Worm (Caenorhabditis elegans) whole organism, L3 larva: Measurements from ENCODE around the gene T28H10.2.

Experiments
- mdl-1 ChIP-seq: fragments of 150-350 bp; optimal IDR thresholded peaks from 2 replicates; lab custom pipeline; 2014; ENCODE audit warnings: missing biosample characterization, missing genetic modification characterization
- nhr-12 ChIP-seq: fragments of 150-350 bp; optimal IDR thresholded peaks from 2 replicates; lab custom pipeline; 2014; ENCODE audit warnings: missing biosample characterization, missing genetic modification characterization
- nhr-28 ChIP-seq: fragments of 150-350 bp; optimal IDR thresholded peaks from 2 replicates; lab custom pipeline; 2014; ENCODE audit warnings: missing biosample characterization, missing genetic modification characterization
- unc-62 ChIP-seq: fragments of 150-350 bp; sonication (generic microtip); optimal IDR thresholded peaks from 4 replicates; lab custom pipeline; 2014; ENCODE audit warnings: missing biosample characterization, missing genetic modification reagents, missing genetic modification characterization
- ztf-11 ChIP-seq: fragments of 150-350 bp; optimal IDR thresholded peaks from 2 replicates; lab custom pipeline; 2014; ENCODE audit warnings: missing biosample characterization, missing genetic modification characterization

- TF ChIP-seq mdl-1 (no peak), ztf-11 (tag; lab: Kevin White, UChicago) (no peak), unc-62 (GFP tag; lab: Kevin White, UChicago) (no peak), nhr-12 (tag; lab: Kevin White, UChicago) (no peak), nhr-28 (no peak)
Measured at ce11 chrV:12477139-12477538, 35.6 kb downstream of the T28H10.2 start.
